Fruit fly (Drosophila melanogaster) whole organism, embryonic: ENCODE data around the gene CG2187.

Source experiments
- Bteb2 ChIP-seq: fragments of 200-800 bp; sonication (Bioruptor generic); optimal IDR thresholded peaks from 2 replicates; lab custom pipeline; 2016; ENCODE audit warnings: missing biosample characterization, missing genetic modification characterization
- CG10267 ChIP-seq: fragments of 200-800 bp; sonication (Bioruptor generic); optimal IDR thresholded peaks from 2 replicates; lab custom pipeline; 2018; ENCODE audit warnings: missing biosample characterization, mild to moderate bottlenecking, missing genetic modification characterization, moderate library complexity
- CG11398 ChIP-seq: fragments of 200-800 bp; sonication (Bioruptor generic); optimal IDR thresholded peaks from 2 replicates; lab custom pipeline; 2016; ENCODE audit warnings: missing biosample characterization, missing genetic modification characterization
- CG11504 ChIP-seq: fragments of 200-800 bp; sonication (Bioruptor generic); optimal IDR thresholded peaks from 3 replicates; lab custom pipeline; 2019; ENCODE audit warnings: missing biosample characterization, mild to moderate bottlenecking, missing genetic modification characterization, moderate library complexity
- CG12104 ChIP-seq: fragments of 200-800 bp; sonication (Bioruptor generic); optimal IDR thresholded peaks from 3 replicates; lab custom pipeline; 2016; ENCODE audit warnings: missing biosample characterization, missing genetic modification characterization
- CG12155 ChIP-seq: fragments of 200-800 bp; sonication (Bioruptor generic); optimal IDR thresholded peaks from 3 replicates; lab custom pipeline; 2016; ENCODE audit warnings: missing biosample characterization, missing genetic modification characterization
- CG12299 ChIP-seq: fragments of 200-800 bp; sonication (Bioruptor generic); optimal IDR thresholded peaks from 2 replicates; lab custom pipeline; 2018; ENCODE audit warnings: missing biosample characterization, mild to moderate bottlenecking, missing genetic modification characterization
- CG13624 ChIP-seq: fragments of 200-800 bp; sonication (Bioruptor generic); optimal IDR thresholded peaks from 2 replicates; lab custom pipeline; 2016; ENCODE audit warnings: missing biosample characterization, missing genetic modification characterization
- CG13894 ChIP-seq: fragments of 200-800 bp; sonication (Bioruptor generic); optimal IDR thresholded peaks from 3 replicates; lab custom pipeline; 2018; ENCODE audit warnings: missing biosample characterization, mild to moderate bottlenecking, missing genetic modification characterization, moderate library complexity
- CG15269 ChIP-seq: fragments of 200-800 bp; sonication (Bioruptor generic); optimal IDR thresholded peaks from 2 replicates; lab custom pipeline; 2018; ENCODE audit warnings: missing biosample characterization, mild to moderate bottlenecking, missing genetic modification characterization, moderate library complexity
- CG1603 ChIP-seq: fragments of 200-800 bp; sonication (Bioruptor generic); optimal IDR thresholded peaks from 2 replicates; lab custom pipeline; 2019; ENCODE audit warnings: missing biosample characterization, mild to moderate bottlenecking, missing genetic modification characterization, moderate library complexity
- CG17359 ChIP-seq: fragments of 200-800 bp; sonication (Bioruptor generic); optimal IDR thresholded peaks from 3 replicates; lab custom pipeline; 2018; ENCODE audit warnings: missing biosample characterization, mild to moderate bottlenecking, missing genetic modification characterization, moderate library complexity
- CG17829 ChIP-seq: fragments of 200-800 bp; optimal IDR thresholded peaks from 2 replicates; lab custom pipeline; 2019; ENCODE audit warnings: missing biosample characterization, mild to moderate bottlenecking, missing genetic modification characterization, moderate library complexity
- CG18599 ChIP-seq: fragments of 200-800 bp; sonication (Bioruptor generic); optimal IDR thresholded peaks from 3 replicates; lab custom pipeline; 2017; ENCODE audit warnings: missing biosample characterization, missing genetic modification characterization, mild to moderate bottlenecking, moderate library complexity, missing genetic modification reagents
- CG34224 ChIP-seq: fragments of 200-800 bp; sonication (Bioruptor generic); IDR thresholded peaks from 3 replicates; pipeline ENCODE4 v1.3.6; 2022; ENCODE audit warnings: missing biosample characterization, missing genetic modification characterization; ENCODE audit not compliant: partially characterized antibody
- CG3847 ChIP-seq: fragments of 200-800 bp; sonication (Bioruptor generic); IDR thresholded peaks from 2 replicates; pipeline ENCODE4 v1.3.6; 2022; ENCODE audit warnings: missing biosample characterization, missing genetic modification characterization
- CG4282 ChIP-seq: fragments of 200-800 bp; sonication (Bioruptor generic); optimal IDR thresholded peaks from 2 replicates; lab custom pipeline; 2016; ENCODE audit warnings: missing biosample characterization, missing genetic modification characterization
- CG6854 ChIP-seq: fragments of 200-800 bp; sonication (Bioruptor generic); optimal IDR thresholded peaks from 3 replicates; lab custom pipeline; 2017; ENCODE audit warnings: missing biosample characterization, mild to moderate bottlenecking, missing genetic modification characterization
- CG8944 ChIP-seq: fragments of 200-800 bp; sonication (Bioruptor generic); optimal IDR thresholded peaks from 3 replicates; lab custom pipeline; 2016; ENCODE audit warnings: missing biosample characterization, missing genetic modification characterization
- CG9215 ChIP-seq: fragments of 200-800 bp; sonication (Bioruptor generic); IDR thresholded peaks from 2 replicates; pipeline ENCODE4 v1.3.6; 2022; ENCODE audit warnings: missing biosample characterization, missing genetic modification characterization
- CG9437 ChIP-seq: fragments of 200-800 bp; sonication (Bioruptor generic); optimal IDR thresholded peaks from 2 replicates; lab custom pipeline; 2018; ENCODE audit warnings: missing biosample characterization, mild to moderate bottlenecking, missing genetic modification characterization
- CG9817 ChIP-seq: fragments of 200-800 bp; sonication (Bioruptor generic); optimal IDR thresholded peaks from 2 replicates; lab custom pipeline; 2018; ENCODE audit warnings: missing biosample characterization, mild to moderate bottlenecking, missing genetic modification characterization, moderate library complexity
- Dbx ChIP-seq: fragments of 200-800 bp; sonication (Bioruptor generic); IDR thresholded peaks from 3 replicates; pipeline ENCODE4 v1.3.6; 2022; ENCODE audit warnings: missing biosample characterization, missing genetic modification characterization
- Dp ChIP-seq: fragments of 200-800 bp; sonication (Bioruptor generic); optimal IDR thresholded peaks from 2 replicates; lab custom pipeline; 2018; ENCODE audit warnings: missing biosample characterization, mild to moderate bottlenecking, missing genetic modification characterization, moderate library complexity
- Drgx ChIP-seq: fragments of 200-800 bp; sonication (Bioruptor generic); IDR thresholded peaks from 2 replicates; pipeline ENCODE4 v1.3.6; 2022; ENCODE audit warnings: missing biosample characterization, missing genetic modification characterization
- Hsf ChIP-seq: fragments of 200-800 bp; sonication (Bioruptor generic); optimal IDR thresholded peaks from 3 replicates; lab custom pipeline; 2016; ENCODE audit warnings: missing biosample characterization, missing genetic modification characterization
- Kr ChIP-seq: fragments of 200-800 bp; sonication (Bioruptor generic); optimal IDR thresholded peaks from 2 replicates; lab custom pipeline; 2017; ENCODE audit warnings: missing biosample characterization, mild to moderate bottlenecking, missing genetic modification characterization
- Opbp ChIP-seq: fragments of 200-800 bp; sonication (Bioruptor generic); IDR thresholded peaks from 3 replicates; pipeline ENCODE4 v1.3.6; 2022; ENCODE audit warnings: missing biosample characterization, missing genetic modification characterization; ENCODE audit not compliant: partially characterized antibody
- Optix ChIP-seq: fragments of 200-800 bp; sonication (Bioruptor generic); IDR thresholded peaks from 3 replicates; pipeline ENCODE4 v1.3.6; 2022; ENCODE audit warnings: missing biosample characterization, missing genetic modification characterization
- Side ChIP-seq: fragments of 200-800 bp; sonication (Bioruptor generic); optimal IDR thresholded peaks from 2 replicates; lab custom pipeline; 2016; ENCODE audit warnings: missing biosample characterization, missing genetic modification characterization
- Trl ChIP-seq, 3 experiments: fragments of >200 bp in 2 of 3; fragments of 200-800 bp in 1 of 3; sonication (Bioruptor generic) in 1 of 3; optimal IDR thresholded peaks; 2 replicates in 1 of 3; 3 replicates in 2 of 3; lab custom pipeline; 2016 to 2017; ENCODE audit warnings: missing biosample characterization in 1 of 3, missing genetic modification characterization in 1 of 3
- br ChIP-seq: fragments of >200 bp; optimal IDR thresholded peaks from 2 replicates; lab custom pipeline; 2017
- chif ChIP-seq, 2 experiments: fragments of 200-800 bp; sonication (Bioruptor generic); optimal IDR thresholded peaks; 3 replicates each; lab custom pipeline; 2016; ENCODE audit warnings: missing biosample characterization in 2 of 2, missing genetic modification characterization in 2 of 2
- chinmo ChIP-seq: fragments of 200-800 bp; sonication (Bioruptor generic); IDR thresholded peaks from 4 replicates; pipeline ENCODE4 v1.3.6; 2022; ENCODE audit warnings: missing biosample characterization, missing genetic modification characterization; ENCODE audit not compliant: partially characterized antibody
- chm ChIP-seq: fragments of 200-800 bp; sonication (Bioruptor generic); IDR thresholded peaks from 2 replicates; pipeline ENCODE4 v1.3.6; 2022; ENCODE audit warnings: missing biosample characterization, missing genetic modification characterization
- disco-r ChIP-seq: fragments of 200-800 bp; sonication (Bioruptor generic); optimal IDR thresholded peaks from 2 replicates; lab custom pipeline; 2016; ENCODE audit warnings: missing biosample characterization, missing genetic modification characterization
- eve ChIP-seq, 2 experiments: fragments of >200 bp; optimal IDR thresholded peaks; 2 replicates each; lab custom pipeline; 2017; ENCODE audit warnings: missing biosample characterization in 2 of 2, missing genetic modification characterization in 2 of 2
- fd96Cb ChIP-seq: fragments of 200-800 bp; sonication (Bioruptor generic); optimal IDR thresholded peaks from 2 replicates; lab custom pipeline; 2018; ENCODE audit warnings: missing biosample characterization, mild to moderate bottlenecking, missing genetic modification characterization, moderate library complexity
- gce ChIP-seq: fragments of 200-800 bp; sonication (Bioruptor generic); IDR thresholded peaks from 3 replicates; pipeline ENCODE4 v1.3.6; 2022; ENCODE audit warnings: missing biosample characterization, missing genetic modification characterization
- gem ChIP-seq: fragments of 200-800 bp; sonication (Bioruptor generic); optimal IDR thresholded peaks from 2 replicates; lab custom pipeline; 2019; ENCODE audit warnings: missing biosample characterization, mild to moderate bottlenecking, missing genetic modification characterization, moderate library complexity
- run ChIP-seq: fragments of 200-800 bp; sonication (Bioruptor generic); optimal IDR thresholded peaks from 3 replicates; lab custom pipeline; 2018; ENCODE audit warnings: missing biosample characterization, mild to moderate bottlenecking, missing genetic modification characterization
- sd ChIP-seq: fragments of 200-800 bp; sonication (Bioruptor generic); optimal IDR thresholded peaks from 3 replicates; lab custom pipeline; 2018; ENCODE audit warnings: missing biosample characterization, mild to moderate bottlenecking, missing genetic modification characterization, moderate library complexity
- ssp ChIP-seq: fragments of 200-800 bp; sonication (Bioruptor generic); IDR thresholded peaks from 2 replicates; pipeline ENCODE4 v1.3.6; 2022; ENCODE audit warnings: missing biosample characterization, missing genetic modification characterization
- sug ChIP-seq: fragments of 200-800 bp; optimal IDR thresholded peaks from 2 replicates; lab custom pipeline; 2019; ENCODE audit warnings: missing biosample characterization, mild to moderate bottlenecking, missing genetic modification characterization, moderate library complexity
- ttk ChIP-seq: fragments of 200-800 bp; sonication (Bioruptor generic); IDR thresholded peaks from 2 replicates; pipeline ENCODE4 v2.1.2; 2022; ENCODE audit warnings: missing biosample characterization, missing genetic modification characterization
- tup ChIP-seq: fragments of 200-800 bp; sonication (Bioruptor generic); optimal IDR thresholded peaks from 2 replicates; lab custom pipeline; 2016; ENCODE audit warnings: missing biosample characterization, mild to moderate bottlenecking, missing genetic modification characterization, moderate library complexity
- unpg ChIP-seq: fragments of 200-800 bp; sonication (Bioruptor generic); optimal IDR thresholded peaks from 3 replicates; lab custom pipeline; 2018; ENCODE audit warnings: missing biosample characterization, mild to moderate bottlenecking, missing genetic modification characterization, moderate library complexity
- wek ChIP-seq: fragments of 200-800 bp; sonication (Bioruptor generic); optimal IDR thresholded peaks from 3 replicates; lab custom pipeline; 2018; ENCODE audit warnings: missing biosample characterization, mild to moderate bottlenecking, missing genetic modification characterization, moderate library complexity
- zfh1 ChIP-seq: fragments of 200-800 bp; sonication (Bioruptor generic); IDR thresholded peaks from 3 replicates; pipeline ENCODE4 v1.3.6; 2022; ENCODE audit warnings: missing biosample characterization, missing genetic modification characterization

CG2187 gene

DNA sequence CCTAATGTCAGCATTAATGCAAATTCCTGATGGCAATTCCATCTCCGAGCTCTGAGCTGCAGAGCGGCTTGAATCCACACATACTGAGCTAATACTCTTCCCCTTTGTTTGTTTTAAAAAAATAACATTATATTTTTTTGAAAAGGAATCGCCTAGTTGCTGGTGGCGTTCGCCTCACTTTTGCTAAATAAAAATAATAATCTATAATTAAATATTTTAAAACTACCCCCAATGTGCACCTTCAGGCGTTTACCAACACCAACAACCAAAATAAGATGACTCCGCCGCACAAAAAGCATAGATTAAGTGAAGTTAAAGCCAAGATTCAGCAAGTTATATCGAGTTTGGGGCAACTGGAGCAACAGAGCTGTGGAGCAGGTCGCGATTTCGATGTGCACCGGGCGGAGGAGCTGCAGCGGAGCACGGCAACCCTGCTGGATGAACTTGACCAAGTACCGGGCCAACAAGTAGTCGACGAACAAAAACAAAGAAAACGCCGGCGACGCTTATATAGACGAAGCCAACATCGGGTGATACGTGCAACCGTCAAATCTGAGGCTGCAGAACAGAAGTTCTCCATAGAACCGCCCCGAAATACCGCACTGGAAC, 14.3 kb downstream of the CG2187 start, which contains the start of gene CG1896 (continued):
- TF ChIP-seq Hsf: no peak
- TF ChIP-seq CG34224: peak; percentile 13; the same call in 1 of the 3 replicates
- peak; percentile 55 for TF ChIP-seq CG17359 (tag; lab: Kevin White, UChicago)
- TF ChIP-seq Kr (GFP tag; lab: Kevin White, UChicago): no peak
- peak; percentile 2 for TF ChIP-seq tup (GFP tag; lab: Kevin White, UChicago)
- peak; percentile 78; the same call in 1 of the 2 replicates for TF ChIP-seq ttk (GFP tag; lab: Robert Waterston, UW)
- TF ChIP-seq disco-r (GFP tag; lab: Kevin White, UChicago): no peak
- TF ChIP-seq Side (GFP tag; lab: Kevin White, UChicago): no peak
- TF ChIP-seq CG12155 (GFP tag; lab: Kevin White, UChicago): peak; percentile 38
- no peak for TF ChIP-seq CG1603
- no peak for TF ChIP-seq CG4282
- TF ChIP-seq ssp: peak; percentile 24; the same call in 1 of the 2 replicates
- peak; percentile 93 for TF ChIP-seq wek (GFP tag; lab: Kevin White, UChicago)
- TF ChIP-seq unpg (GFP tag; lab: Kevin White, UChicago): peak; percentile 43
- no peak for TF ChIP-seq Opbp (GFP tag; lab: Robert Waterston, UW)
- no peak for TF ChIP-seq Dp (GFP tag; lab: Kevin White, UChicago)
- peak; percentile 36 for TF ChIP-seq CG15269 (tag; lab: Kevin White, UChicago)
- TF ChIP-seq chif (GFP tag; optimal IDR thresholded peaks at IDR 0.05; lab: Kevin White, UChicago): no peak
- TF ChIP-seq CG12104: peak; percentile 25
- TF ChIP-seq sd (tag; lab: Kevin White, UChicago): no peak
- TF ChIP-seq gem (tag; lab: Kevin White, UChicago): peak; percentile 63
- TF ChIP-seq Bteb2 (GFP tag; lab: Kevin White, UChicago): no peak
- TF ChIP-seq chm (GFP tag; lab: Robert Waterston, UW): 0 out of 2 replicates have a peak, but pooled peaks have one; percentile 39
- peak; percentile 50 for TF ChIP-seq CG17829 (tag; lab: Kevin White, UChicago)
- no peak for TF ChIP-seq br (lab: Kevin White, UChicago)
- peak; percentile 65; the same call in 2 of the 3 replicates for TF ChIP-seq Optix (GFP tag; lab: Robert Waterston, UW)
- no peak for TF ChIP-seq run (tag; lab: Kevin White, UChicago)
- TF ChIP-seq CG9817 (tag; lab: Kevin White, UChicago): no peak
- TF ChIP-seq eve (GFP tag; optimal IDR thresholded peaks at IDR 0.05; lab: Kevin White, UChicago): no peak
- 0 out of 3 replicates have a peak, but pooled peaks have one; percentile 21 for TF ChIP-seq gce (GFP tag; lab: Robert Waterston, UW)
- no peak for TF ChIP-seq chinmo (GFP tag; lab: Robert Waterston, UW)
- TF ChIP-seq CG13624 (GFP tag; lab: Kevin White, UChicago): no peak
- peak; percentile 71; the same call in 2 of the 3 replicates for TF ChIP-seq zfh1 (GFP tag; lab: Robert Waterston, UW)
- TF ChIP-seq CG13894: no peak
- TF ChIP-seq CG6854 (GFP tag; lab: Kevin White, UChicago): no peak
- peak; percentile 34 for TF ChIP-seq CG3847
- no peak for TF ChIP-seq Trl (optimal IDR thresholded peaks at IDR 0.05; lab: Kevin White, UChicago)
- no peak for TF ChIP-seq Trl (GFP tag; optimal IDR thresholded peaks at IDR 0.05; lab: Kevin White, UChicago)
- TF ChIP-seq CG9437 (GFP tag; lab: Kevin White, UChicago): peak; percentile 5
- TF ChIP-seq sug (tag; lab: Kevin White, UChicago): peak; percentile 20
- no peak; the same call in 2 of the 3 replicates for TF ChIP-seq Dbx
- TF ChIP-seq CG8944 (GFP tag; lab: Kevin White, UChicago): no peak
- no peak for TF ChIP-seq CG11504 (tag; lab: Kevin White, UChicago)
- peak; percentile 62 for TF ChIP-seq CG18599 (GFP tag; lab: Kevin White, UChicago)
- no peak for TF ChIP-seq CG12299 (tag; lab: Kevin White, UChicago)
- TF ChIP-seq Drgx (GFP tag; lab: Robert Waterston, UW): peak; percentile 63
- TF ChIP-seq fd96Cb (tag; lab: Kevin White, UChicago): peak; percentile 26
- TF ChIP-seq CG10267: peak; percentile 90
- no peak for TF ChIP-seq CG11398 (GFP tag; lab: Kevin White, UChicago)
- TF ChIP-seq CG9215 (GFP tag; lab: Robert Waterston, UW): no peak
